Worm (Caenorhabditis elegans) whole organism, young adult: ENCODE measurements around the gene zim-3.

ENCODE experiments used
- attf-5 ChIP-seq: fragments of 200-800 bp; sonication (Bioruptor generic); optimal IDR thresholded peaks from 2 replicates; lab custom pipeline; 2018; ENCODE audit warnings: mild to moderate bottlenecking, missing genetic modification characterization, missing compliant biosample characterization
- him-1 ChIP-seq: sonication (generic microtip); optimal IDR thresholded peaks from 2 replicates; lab custom pipeline; 2016; ENCODE audit warnings: missing genotype, missing genetic modification reagents, missing genetic modification characterization, missing compliant biosample characterization
- tbp1 ChIP-seq: fragments of 200-800 bp; sonication (Bioruptor generic); optimal IDR thresholded peaks from 2 replicates; lab custom pipeline; 2018; ENCODE audit warnings: mild to moderate bottlenecking, missing genetic modification characterization, missing compliant biosample characterization
- unc-62 ChIP-seq: fragments of 150-350 bp; optimal IDR thresholded peaks from 2 replicates; lab custom pipeline; 2014; ENCODE audit warnings: missing biosample characterization, missing genetic modification reagents, missing genetic modification characterization
- zim-3 ChIP-seq: sonication (generic microtip); optimal IDR thresholded peaks from 2 replicates; lab custom pipeline; 2017; ENCODE audit warnings: mild to moderate bottlenecking, missing genetic modification characterization, moderate library complexity, missing compliant biosample characterization

ce11 chrIV:10515128-10515527 is 43.4 kb upstream of the zim-3 start, which contains the start of gene C02F4.4:
- TF ChIP-seq him-1 (tag; lab: Kevin White, UChicago): no peak
- no peak for TF ChIP-seq tbp1 (GFP tag; lab: Kevin White, UChicago)
- no peak for TF ChIP-seq attf-5 (GFP tag; lab: Kevin White, UChicago)
- TF ChIP-seq zim-3 (tag; lab: Kevin White, UChicago): no peak
- no peak for TF ChIP-seq unc-62
